Fruit fly (Drosophila melanogaster): ENCODE results near the gene CG2256.

DNA sequence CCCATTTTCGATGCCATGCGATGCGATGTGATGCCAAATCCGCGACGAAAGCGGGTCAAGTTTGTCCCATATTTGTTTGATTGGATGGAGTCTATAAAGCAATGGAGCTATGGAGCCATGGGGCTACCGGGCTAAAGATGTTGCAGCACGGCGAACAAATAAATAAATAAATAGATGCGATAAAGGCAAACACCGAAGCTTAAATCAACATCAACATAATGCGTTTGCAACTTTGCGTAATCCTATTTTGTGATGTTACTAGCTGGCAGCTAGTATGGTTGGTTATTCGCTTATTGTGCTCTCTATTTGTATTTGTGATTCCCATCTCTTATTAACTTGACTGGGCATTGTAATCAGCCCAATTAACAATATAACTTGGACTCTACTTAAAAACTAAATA is 41.1 kb upstream of the CG2256 start:
- TF ChIP-seq brk (GFP tag; optimal IDR thresholded peaks at IDR 0.05), result no peak
- TF ChIP-seq Sp1 (GFP tag; optimal IDR thresholded peaks at IDR 0.05), result no peak
- no peak for TF ChIP-seq Dif (GFP tag; optimal IDR thresholded peaks at IDR 0.05; ENCODE audit: partially characterized antibody)
- no peak for TF ChIP-seq dl (GFP tag; optimal IDR thresholded peaks at IDR 0.05; ENCODE audit: insufficient read depth in 1 of 2, partially characterized antibody in 2 of 2)
- no peak for TF ChIP-seq Mio (GFP tag; optimal IDR thresholded peaks at IDR 0.05)
- no peak for TF ChIP-seq Hr83 (GFP tag; optimal IDR thresholded peaks at IDR 0.05; ENCODE audit: poor library complexity, severe bottlenecking)
- TF ChIP-seq Myc (optimal IDR thresholded peaks at IDR 0.05), result no peak
- no peak for TF ChIP-seq rgr (GFP tag; optimal IDR thresholded peaks at IDR 0.05)
- TF ChIP-seq CG32264 (GFP tag; optimal IDR thresholded peaks at IDR 0.05), result no peak
- TF ChIP-seq foxo (GFP tag; optimal IDR thresholded peaks at IDR 0.05), result no peak
- no peak for TF ChIP-seq Hnf4 (GFP tag; optimal IDR thresholded peaks at IDR 0.05)
- TF ChIP-seq br (GFP tag; optimal IDR thresholded peaks at IDR 0.05), result no peak
